Fruit fly (Drosophila melanogaster) whole organism, prepupa: ENCODE data around the gene CG3032.

ENCODE experiments used
- Blimp-1 ChIP-seq: fragments of 200-800 bp; sonication (Bioruptor generic); optimal IDR thresholded peaks from 3 replicates; lab custom pipeline; 2017; ENCODE audit warnings: missing biosample characterization, missing genetic modification characterization, mild to moderate bottlenecking, moderate library complexity, missing genetic modification reagents
- CG10631 ChIP-seq: fragments of 200-800 bp; sonication (Bioruptor generic); optimal IDR thresholded peaks from 2 replicates; lab custom pipeline; 2016; ENCODE audit warnings: missing biosample characterization, missing genetic modification characterization
- CG10669 ChIP-seq: fragments of 200-800 bp; sonication (Bioruptor generic); optimal IDR thresholded peaks from 3 replicates; lab custom pipeline; 2018; ENCODE audit warnings: missing biosample characterization, mild to moderate bottlenecking, missing genetic modification characterization, moderate library complexity
- CG11294 ChIP-seq: fragments of 200-800 bp; sonication (Bioruptor generic); IDR thresholded peaks from 2 replicates; pipeline ENCODE4 v1.3.6; 2022; ENCODE audit warnings: missing biosample characterization, missing genetic modification characterization
- CG11762 ChIP-seq: fragments of 200-800 bp; sonication (Bioruptor generic); optimal IDR thresholded peaks from 3 replicates; lab custom pipeline; 2016; ENCODE audit warnings: missing biosample characterization, missing genetic modification characterization; ENCODE audit not compliant: insufficient read depth
- CG11902 ChIP-seq: fragments of 200-800 bp; sonication (Bioruptor generic); optimal IDR thresholded peaks from 3 replicates; lab custom pipeline; 2016; ENCODE audit warnings: missing biosample characterization, missing genetic modification characterization
- CG15336 ChIP-seq: fragments of 200-800 bp; sonication (Bioruptor generic); IDR thresholded peaks from 2 replicates; pipeline ENCODE4 v1.3.6; 2022; ENCODE audit warnings: missing biosample characterization, missing genetic modification characterization
- CG1621 ChIP-seq: fragments of 200-800 bp; sonication (Bioruptor generic); optimal IDR thresholded peaks from 3 replicates; lab custom pipeline; 2018; ENCODE audit warnings: missing biosample characterization, mild to moderate bottlenecking, missing genetic modification characterization
- CG3032 ChIP-seq: fragments of 200-800 bp; optimal IDR thresholded peaks from 2 replicates; lab custom pipeline; 2019; ENCODE audit warnings: missing biosample characterization, mild to moderate bottlenecking, missing genetic modification characterization, moderate library complexity
- CG31627 ChIP-seq: fragments of 200-800 bp; sonication (Bioruptor generic); optimal IDR thresholded peaks from 3 replicates; lab custom pipeline; 2016; ENCODE audit warnings: missing biosample characterization, missing genetic modification characterization
- CG34406 ChIP-seq: fragments of 200-800 bp; sonication (Bioruptor generic); optimal IDR thresholded peaks from 3 replicates; lab custom pipeline; 2016; ENCODE audit warnings: missing biosample characterization, missing genetic modification characterization
- CG3919 ChIP-seq: fragments of 200-800 bp; sonication (Bioruptor generic); optimal IDR thresholded peaks from 3 replicates; lab custom pipeline; 2016; ENCODE audit warnings: missing biosample characterization, missing genetic modification characterization
- CG4318 ChIP-seq: fragments of 200-800 bp; sonication (Bioruptor generic); optimal IDR thresholded peaks from 3 replicates; lab custom pipeline; 2017; ENCODE audit warnings: missing biosample characterization, mild to moderate bottlenecking, missing genetic modification characterization
- CG6163 ChIP-seq: fragments of 200-800 bp; sonication (Bioruptor generic); IDR thresholded peaks from 3 replicates; pipeline ENCODE4 v1.3.6; 2022; ENCODE audit warnings: missing biosample characterization, missing genetic modification characterization
- CG6792 ChIP-seq: fragments of 200-800 bp; sonication (Bioruptor generic); optimal IDR thresholded peaks from 3 replicates; lab custom pipeline; 2016; ENCODE audit warnings: missing biosample characterization, missing genetic modification characterization
- CG6808 ChIP-seq: fragments of 200-800 bp; sonication (Bioruptor generic); optimal IDR thresholded peaks from 3 replicates; lab custom pipeline; 2017; ENCODE audit warnings: missing biosample characterization, missing genetic modification characterization, mild to moderate bottlenecking, moderate library complexity, missing genetic modification reagents
- CG6854 ChIP-seq: fragments of 200-800 bp; sonication (Bioruptor generic); optimal IDR thresholded peaks from 2 replicates; lab custom pipeline; 2017; ENCODE audit warnings: missing biosample characterization, mild to moderate bottlenecking, missing genetic modification characterization
- CG7368 ChIP-seq: fragments of 200-800 bp; sonication (Bioruptor generic); optimal IDR thresholded peaks from 3 replicates; lab custom pipeline; 2016; ENCODE audit warnings: missing biosample characterization, missing genetic modification characterization
- CG8119 ChIP-seq: fragments of 200-800 bp; sonication (Bioruptor generic); IDR thresholded peaks from 3 replicates; pipeline ENCODE4 v1.3.6; 2022; ENCODE audit warnings: missing biosample characterization, missing genetic modification characterization
- CG8319 ChIP-seq: fragments of 200-800 bp; sonication (Bioruptor generic); optimal IDR thresholded peaks from 3 replicates; lab custom pipeline; 2016; ENCODE audit warnings: missing biosample characterization, missing genetic modification characterization
- CG8632 ChIP-seq: fragments of 200-800 bp; sonication (Bioruptor generic); optimal IDR thresholded peaks from 3 replicates; lab custom pipeline; 2016; ENCODE audit warnings: missing biosample characterization, missing genetic modification characterization
- CG9139 ChIP-seq: fragments of 200-800 bp; sonication (Bioruptor generic); optimal IDR thresholded peaks from 3 replicates; lab custom pipeline; 2017; ENCODE audit warnings: missing biosample characterization, mild to moderate bottlenecking, missing genetic modification characterization
- Eip75B ChIP-seq: fragments of 200-800 bp; sonication (Bioruptor generic); optimal IDR thresholded peaks from 3 replicates; lab custom pipeline; 2016; ENCODE audit warnings: missing biosample characterization, missing genetic modification characterization
- Eip78C ChIP-seq: fragments of 200-800 bp; sonication (Bioruptor generic); peaks from one replicate; lab custom pipeline; 2016; ENCODE audit warnings: missing biosample characterization, missing genetic modification characterization
- Eip93F ChIP-seq: fragments of 200-800 bp; sonication (Bioruptor generic); optimal IDR thresholded peaks from 2 replicates; lab custom pipeline; 2016; ENCODE audit warnings: missing biosample characterization, mild to moderate bottlenecking, missing genetic modification characterization
- Ets21C ChIP-seq: fragments of 200-800 bp; sonication (Bioruptor generic); optimal IDR thresholded peaks from 3 replicates; lab custom pipeline; 2016; ENCODE audit warnings: missing biosample characterization, missing genetic modification characterization
- Ets96B ChIP-seq: fragments of 200-800 bp; optimal IDR thresholded peaks from 2 replicates; lab custom pipeline; 2019; ENCODE audit warnings: missing biosample characterization, mild to moderate bottlenecking, missing genetic modification characterization, moderate library complexity
- Gug ChIP-seq: fragments of 200-800 bp; sonication (Bioruptor generic); IDR thresholded peaks from 2 replicates; pipeline ENCODE4 v1.3.6; 2022; ENCODE audit warnings: missing biosample characterization, missing genetic modification characterization
- Hr38 ChIP-seq: sonication (Bioruptor generic); optimal IDR thresholded peaks from 2 replicates; lab custom pipeline; 2016; ENCODE audit warnings: missing biosample characterization, missing genetic modification characterization
- Hr39 ChIP-seq: fragments of 200-800 bp; sonication (Bioruptor generic); optimal IDR thresholded peaks from 2 replicates; lab custom pipeline; 2016; ENCODE audit warnings: missing biosample characterization, missing genetic modification characterization
- Hr4 ChIP-seq: fragments of 200-800 bp; sonication (Bioruptor generic); optimal IDR thresholded peaks from 3 replicates; lab custom pipeline; 2016; ENCODE audit warnings: missing biosample characterization, missing genetic modification characterization
- Lpt ChIP-seq: fragments of 200-800 bp; sonication (Bioruptor generic); optimal IDR thresholded peaks from 3 replicates; lab custom pipeline; 2016; ENCODE audit warnings: missing biosample characterization, missing genetic modification characterization
- Met ChIP-seq: fragments of 200-800 bp; sonication (Bioruptor generic); optimal IDR thresholded peaks from 3 replicates; lab custom pipeline; 2016; ENCODE audit warnings: missing biosample characterization, missing genetic modification characterization
- OdsH ChIP-seq: fragments of 200-800 bp; sonication (Bioruptor generic); optimal IDR thresholded peaks from 3 replicates; lab custom pipeline; 2016; ENCODE audit warnings: missing biosample characterization, missing genetic modification characterization
- Smox ChIP-seq: fragments of 200-800 bp; sonication (Bioruptor generic); optimal IDR thresholded peaks from 3 replicates; lab custom pipeline; 2016; ENCODE audit warnings: missing biosample characterization, missing genetic modification characterization
- Sox15 ChIP-seq: fragments of 200-800 bp; sonication (Bioruptor generic); optimal IDR thresholded peaks from 3 replicates; lab custom pipeline; 2016; ENCODE audit warnings: missing biosample characterization, missing genetic modification characterization
- achi ChIP-seq: fragments of 200-800 bp; sonication (Bioruptor generic); optimal IDR thresholded peaks from 3 replicates; lab custom pipeline; 2016; ENCODE audit warnings: missing biosample characterization, missing genetic modification characterization
- acj6 ChIP-seq: fragments of 200-800 bp; sonication (Bioruptor generic); optimal IDR thresholded peaks from 3 replicates; lab custom pipeline; 2016; ENCODE audit warnings: missing biosample characterization, missing genetic modification characterization
- cyc ChIP-seq: fragments of 200-800 bp; sonication (Bioruptor generic); optimal IDR thresholded peaks from 3 replicates; lab custom pipeline; 2016; ENCODE audit warnings: missing biosample characterization, missing genetic modification characterization
- dac ChIP-seq: fragments of 200-800 bp; sonication (Bioruptor generic); optimal IDR thresholded peaks from 2 replicates; lab custom pipeline; 2017; ENCODE audit warnings: missing biosample characterization, mild to moderate bottlenecking, missing genetic modification characterization
- dsx ChIP-seq: fragments of 200-800 bp; optimal IDR thresholded peaks from 3 replicates; lab custom pipeline; 2019; ENCODE audit warnings: missing biosample characterization, mild to moderate bottlenecking, missing genetic modification characterization, moderate library complexity; ENCODE audit not compliant: poor library complexity, severe bottlenecking
- eg ChIP-seq: fragments of 200-800 bp; sonication (Bioruptor generic); IDR thresholded peaks from 3 replicates; pipeline ENCODE4 v1.3.6; 2022; ENCODE audit warnings: missing biosample characterization, missing genetic modification characterization
- esn ChIP-seq: fragments of 200-800 bp; sonication (Bioruptor generic); optimal IDR thresholded peaks from 2 replicates; lab custom pipeline; 2016; ENCODE audit warnings: missing biosample characterization, mild to moderate bottlenecking, missing genetic modification characterization, moderate library complexity
- fd59A ChIP-seq: fragments of 200-800 bp; sonication (Bioruptor generic); optimal IDR thresholded peaks from 2 replicates; lab custom pipeline; 2017; ENCODE audit warnings: missing biosample characterization, mild to moderate bottlenecking, missing genetic modification characterization, missing genetic modification reagents
- fd85E ChIP-seq: fragments of 200-800 bp; sonication (Bioruptor generic); optimal IDR thresholded peaks from 3 replicates; lab custom pipeline; 2016; ENCODE audit warnings: missing biosample characterization, missing genetic modification characterization
- lz ChIP-seq: fragments of 200-800 bp; sonication (Bioruptor generic); optimal IDR thresholded peaks from 3 replicates; lab custom pipeline; 2016; ENCODE audit warnings: missing biosample characterization, missing genetic modification characterization
- net ChIP-seq: fragments of 200-800 bp; sonication (Bioruptor generic); optimal IDR thresholded peaks from 3 replicates; lab custom pipeline; 2016; ENCODE audit warnings: missing biosample characterization, missing genetic modification characterization
- pdm3 ChIP-seq: fragments of 200-800 bp; sonication (Bioruptor generic); optimal IDR thresholded peaks from 3 replicates; lab custom pipeline; 2016; ENCODE audit warnings: missing biosample characterization, missing genetic modification characterization
- spab ChIP-seq: fragments of 200-800 bp; sonication (Bioruptor generic); optimal IDR thresholded peaks from 2 replicates; lab custom pipeline; 2017; ENCODE audit warnings: missing biosample characterization, mild to moderate bottlenecking, missing genetic modification characterization, missing genetic modification reagents
- ss ChIP-seq, 2 experiments: fragments of 200-800 bp; sonication (Bioruptor generic); optimal IDR thresholded peaks; 2 replicates in 1 of 2; 3 replicates in 1 of 2; lab custom pipeline; 2017 to 2018; ENCODE audit warnings: mild to moderate bottlenecking in 2 of 2, missing biosample characterization in 2 of 2, missing genetic modification characterization in 2 of 2, moderate library complexity in 1 of 2
- svp ChIP-seq: fragments of 200-800 bp; sonication (Bioruptor generic); peaks from one replicate; lab custom pipeline; 2016; ENCODE audit warnings: missing biosample characterization, missing genetic modification characterization
- topi ChIP-seq: fragments of 200-800 bp; sonication (Bioruptor generic); optimal IDR thresholded peaks from 3 replicates; lab custom pipeline; 2016; ENCODE audit warnings: missing biosample characterization, missing genetic modification characterization
- vri ChIP-seq: fragments of 200-800 bp; sonication (Bioruptor generic); optimal IDR thresholded peaks from 3 replicates; lab custom pipeline; 2016; ENCODE audit warnings: missing biosample characterization, mild to moderate bottlenecking, missing genetic modification characterization

CG3032 gene

dm6 chrX:6982054-6982453 is 31.6 kb downstream of the CG3032 start:
- TF ChIP-seq Sox15 (peak; percentile 3), Hr38 (GFP tag; lab: Kevin White, UChicago) (no peak), pdm3 (GFP tag; lab: Kevin White, UChicago) (peak; percentile 52), CG34406 (GFP tag; lab: Kevin White, UChicago) (peak; percentile 38), acj6 (GFP tag; lab: Kevin White, UChicago) (peak; percentile 43), esn (peak; percentile 64), Hr39 (GFP tag; lab: Kevin White, UChicago) (peak; percentile 49), Ets96B (tag; lab: Kevin White, UChicago) (peak; percentile 46), Lpt (no peak), Smox (GFP tag; lab: Kevin White, UChicago) (peak; percentile 50), Eip75B (GFP tag; lab: Kevin White, UChicago) (peak; percentile 36), CG11902 (GFP tag; lab: Kevin White, UChicago) (no peak), CG6854 (GFP tag; lab: Kevin White, UChicago) (no peak), fd85E (GFP tag; lab: Kevin White, UChicago) (no peak), spab (GFP tag; lab: Kevin White, UChicago) (no peak), CG6163 (peak; percentile 36; the same call in 2 of the 3 replicates), CG8632 (peak; percentile 46), CG6808 (GFP tag; lab: Kevin White, UChicago) (no peak), Eip93F (GFP tag; lab: Kevin White, UChicago) (no peak), CG11294 (GFP tag; lab: Robert Waterston, UW) (no peak), cyc (GFP tag; lab: Kevin White, UChicago) (peak; percentile 23), dsx (GFP tag; lab: Kevin White, UChicago) (peak; percentile 24), dac (GFP tag; lab: Kevin White, UChicago) (no peak), CG3032 (tag; lab: Kevin White, UChicago) (peak; percentile 22), CG8319 (no peak), net (GFP tag; lab: Kevin White, UChicago) (no peak), vri (GFP tag; lab: Kevin White, UChicago) (no peak), eg (GFP tag; lab: Robert Waterston, UW) (no peak), CG11762 (GFP tag; lab: Kevin White, UChicago) (no peak), topi (GFP tag; lab: Kevin White, UChicago) (peak; percentile 58), Eip78C (GFP tag; lab: Kevin White, UChicago) (peak; percentile 77), CG31627 (GFP tag; lab: Kevin White, UChicago) (peak; percentile 48), CG10669 (GFP tag; lab: Kevin White, UChicago) (peak; percentile 44), fd59A (peak; percentile 11), OdsH (GFP tag; lab: Kevin White, UChicago) (peak; percentile 31), Ets21C (GFP tag; lab: Kevin White, UChicago) (peak; percentile 17), CG1621 (tag; lab: Kevin White, UChicago) (no peak), Met (GFP tag; lab: Kevin White, UChicago) (peak; percentile 56), Blimp-1 (GFP tag; lab: Kevin White, UChicago) (no peak), CG15336 (GFP tag; lab: Robert Waterston, UW) (no peak; the same call in 1 of the 2 replicates), CG8119 (GFP tag; lab: Robert Waterston, UW) (0 out of 3 replicates have a peak, but pooled peaks have one; percentile 24), lz (GFP tag; lab: Kevin White, UChicago) (peak; percentile 50), svp (GFP tag; lab: Kevin White, UChicago) (peak; percentile 77), CG4318 (GFP tag; lab: Kevin White, UChicago) (no peak), ss (GFP tag; optimal IDR thresholded peaks at IDR 0.05; lab: Kevin White, UChicago) (peak in 1 of 2 experiments; percentile 9), achi (GFP tag; lab: Kevin White, UChicago) (peak; percentile 49), CG9139 (no peak), CG3919 (GFP tag; lab: Kevin White, UChicago) (no peak), Hr4 (GFP tag; lab: Kevin White, UChicago) (no peak), CG10631 (GFP tag; lab: Kevin White, UChicago) (peak; percentile 38), CG6792 (no peak), Gug (GFP tag; lab: Robert Waterston, UW) (no peak), CG7368 (GFP tag; lab: Kevin White, UChicago) (no peak)
